Worm (Caenorhabditis elegans) whole organism, young adult: ENCODE data around the gene lir-2.

Experiments
- B0019.2 ChIP-seq: fragments of 200-800 bp; sonication (Bioruptor generic); conservative IDR thresholded peaks from 2 replicates; pipeline ENCODE4 v1.3.6; 2022; ENCODE audit warnings: missing genetic modification reagents, missing genetic modification characterization, missing compliant biosample characterization
- C06A6.2 ChIP-seq: fragments of 200-800 bp; sonication (Bioruptor generic); conservative IDR thresholded peaks from 2 replicates; pipeline ENCODE4 v1.3.6; 2022; ENCODE audit warnings: missing genetic modification characterization, missing compliant biosample characterization
- C17E4.6 ChIP-seq: fragments of 200-800 bp; sonication (Bioruptor generic); IDR thresholded peaks from 2 replicates; pipeline ENCODE4 v1.3.6; 2022; ENCODE audit warnings: missing genetic modification reagents, missing genetic modification characterization, missing compliant biosample characterization
- F52B5.7 ChIP-seq: sonication (generic microtip); optimal IDR thresholded peaks from 2 replicates; lab custom pipeline; 2016; ENCODE audit warnings: mild to moderate bottlenecking, missing genetic modification characterization, missing compliant biosample characterization
- F55B11.4 ChIP-seq: sonication (generic microtip); optimal IDR thresholded peaks from 2 replicates; lab custom pipeline; 2016; ENCODE audit warnings: missing compliant biosample characterization, missing genetic modification characterization, borderline replicate concordance; ENCODE audit not compliant: insufficient read depth
- F57A8.1 ChIP-seq: fragments of 200-800 bp; sonication (Bioruptor generic); optimal IDR thresholded peaks from 2 replicates; lab custom pipeline; 2018; ENCODE audit warnings: mild to moderate bottlenecking, missing genetic modification characterization, moderate library complexity, missing compliant biosample characterization
- K12H6.12 ChIP-seq: fragments of 200-800 bp; sonication (Bioruptor generic); optimal IDR thresholded peaks from 2 replicates; lab custom pipeline; 2018; ENCODE audit warnings: mild to moderate bottlenecking, missing genetic modification characterization, missing compliant biosample characterization
- T26A5.8 ChIP-seq: sonication (generic microtip); optimal IDR thresholded peaks from 2 replicates; lab custom pipeline; 2016; ENCODE audit warnings: missing genetic modification characterization, missing compliant biosample characterization
- Y53F4B.3 ChIP-seq: fragments of 200-800 bp; sonication (Bioruptor generic); IDR thresholded peaks from 2 replicates; pipeline ENCODE4 v1.3.6; 2022; ENCODE audit warnings: missing genetic modification reagents, missing genetic modification characterization, missing compliant biosample characterization
- Y53G8AR.9 ChIP-seq: fragments of 200-800 bp; sonication (Bioruptor generic); conservative IDR thresholded peaks from 2 replicates; pipeline ENCODE4 v1.3.6; 2022; ENCODE audit warnings: missing genetic modification reagents, missing genetic modification characterization, missing compliant biosample characterization
- Y67H2A.10 ChIP-seq: fragments of 200-800 bp; sonication (Bioruptor generic); conservative IDR thresholded peaks from 2 replicates; pipeline ENCODE4 v1.3.6; 2022; ENCODE audit warnings: missing genetic modification reagents, missing genetic modification characterization, missing compliant biosample characterization
- Y79H2A.3 ChIP-seq: fragments of 200-800 bp; sonication (Bioruptor generic); conservative IDR thresholded peaks from 2 replicates; pipeline ENCODE4 v1.3.6; 2022; ENCODE audit warnings: missing genetic modification reagents, missing genetic modification characterization, missing compliant biosample characterization
- akir-1 ChIP-seq: fragments of 200-800 bp; sonication (Bioruptor generic); optimal IDR thresholded peaks from 2 replicates; lab custom pipeline; 2018; ENCODE audit warnings: mild to moderate bottlenecking, missing genetic modification characterization, moderate library complexity, missing compliant biosample characterization
- aptf-3 ChIP-seq: fragments of 200-800 bp; sonication (Bioruptor generic); IDR thresholded peaks from 2 replicates; pipeline ENCODE4 v1.3.6; 2022; ENCODE audit warnings: missing genetic modification characterization, missing compliant biosample characterization
- athp-1 ChIP-seq: sonication (generic microtip); optimal IDR thresholded peaks from 2 replicates; lab custom pipeline; 2017; ENCODE audit warnings: mild to moderate bottlenecking, missing genetic modification characterization, missing compliant biosample characterization
- attf-3 ChIP-seq: fragments of 200-800 bp; sonication (Bioruptor generic); conservative IDR thresholded peaks from 2 replicates; pipeline ENCODE4 v1.3.6; 2022; ENCODE audit warnings: missing genetic modification reagents, missing genetic modification characterization, missing compliant biosample characterization
- attf-5 ChIP-seq: fragments of 200-800 bp; sonication (Bioruptor generic); optimal IDR thresholded peaks from 2 replicates; lab custom pipeline; 2018; ENCODE audit warnings: mild to moderate bottlenecking, missing genetic modification characterization, missing compliant biosample characterization
- bed-2 ChIP-seq: fragments of 200-800 bp; sonication (Bioruptor generic); IDR thresholded peaks from 2 replicates; pipeline ENCODE4 v1.3.6; 2022; ENCODE audit warnings: missing genetic modification reagents, missing genetic modification characterization, missing compliant biosample characterization
- cebp-1 ChIP-seq, 2 experiments: fragments of 200-800 bp in 1 of 2; sonication (Bioruptor generic) in 1 of 2; sonication (generic microtip) in 1 of 2; IDR thresholded peaks in 1 of 2; optimal IDR thresholded peaks in 1 of 2; 2 replicates each; pipeline versions ENCODE4 v1.3.6 to Lab custom; 2017 to 2022; ENCODE audit warnings: missing compliant biosample characterization in 2 of 2, missing genetic modification characterization in 2 of 2, mild to moderate bottlenecking in 1 of 2, missing genetic modification reagents in 1 of 2, moderate library complexity in 1 of 2
- ceh-27 ChIP-seq: fragments of 200-800 bp; sonication (Bioruptor generic); optimal IDR thresholded peaks from 2 replicates; lab custom pipeline; 2018; ENCODE audit warnings: mild to moderate bottlenecking, missing genetic modification characterization, moderate library complexity, missing compliant biosample characterization
- ceh-58 ChIP-seq: fragments of 200-800 bp; sonication (Bioruptor generic); IDR thresholded peaks from 2 replicates; pipeline ENCODE4 v1.3.6; 2022; ENCODE audit warnings: missing genetic modification characterization, missing compliant biosample characterization
- chd-7 ChIP-seq: sonication (generic microtip); optimal IDR thresholded peaks from 2 replicates; lab custom pipeline; 2016; ENCODE audit warnings: mild to moderate bottlenecking, missing genetic modification characterization, moderate library complexity, missing compliant biosample characterization
- efl-1 ChIP-seq: fragments of 150-350 bp; optimal IDR thresholded peaks from 2 replicates; lab custom pipeline; 2014; ENCODE audit warnings: missing biosample characterization, missing genetic modification reagents, missing genetic modification characterization
- egl-44 ChIP-seq: fragments of 200-800 bp; sonication (Bioruptor generic); IDR thresholded peaks from 2 replicates; pipeline ENCODE4 v1.3.6; 2022; ENCODE audit warnings: missing genetic modification reagents, missing genetic modification characterization, missing compliant biosample characterization
- egrh-3 ChIP-seq: fragments of 200-800 bp; sonication (Bioruptor generic); IDR thresholded peaks from 2 replicates; pipeline ENCODE4 v1.3.6; 2022; ENCODE audit warnings: missing genetic modification reagents, missing genetic modification characterization, missing compliant biosample characterization
- ekl-4 ChIP-seq: fragments of 200-800 bp; sonication (Bioruptor generic); IDR thresholded peaks from 2 replicates; pipeline ENCODE4 v1.3.6; 2022; ENCODE audit warnings: missing genetic modification reagents, missing genetic modification characterization, missing compliant biosample characterization
- ets-4 ChIP-seq: fragments of 200-800 bp; sonication (Bioruptor generic); optimal IDR thresholded peaks from 2 replicates; lab custom pipeline; 2018; ENCODE audit warnings: mild to moderate bottlenecking, missing genetic modification characterization, missing compliant biosample characterization
- fkh-3 ChIP-seq: sonication (generic microtip); optimal IDR thresholded peaks from 2 replicates; lab custom pipeline; 2016; ENCODE audit warnings: mild to moderate bottlenecking, missing genetic modification characterization, missing compliant biosample characterization
- hmg-20 ChIP-seq: fragments of 200-800 bp; sonication (Bioruptor generic); IDR thresholded peaks from 2 replicates; pipeline ENCODE4 v1.3.6; 2022; ENCODE audit warnings: missing genetic modification reagents, missing genetic modification characterization, missing compliant biosample characterization
- lag-1 ChIP-seq: fragments of 200-800 bp; sonication (Bioruptor generic); IDR thresholded peaks from 2 replicates; pipeline ENCODE4 v1.3.6; 2022; ENCODE audit warnings: missing genetic modification reagents, missing genetic modification characterization, missing compliant biosample characterization
- lin-26 ChIP-seq: fragments of 200-800 bp; sonication (Bioruptor generic); IDR thresholded peaks from 2 replicates; pipeline ENCODE4 v1.3.6; 2022; ENCODE audit warnings: missing genetic modification reagents, missing genetic modification characterization, missing compliant biosample characterization
- mcd-1 ChIP-seq: fragments of 200-800 bp; sonication (Bioruptor generic); IDR thresholded peaks from 2 replicates; pipeline ENCODE4 v1.3.6; 2022; ENCODE audit warnings: missing genetic modification reagents, missing genetic modification characterization, missing compliant biosample characterization
- mes-4 ChIP-seq: sonication (generic microtip); optimal IDR thresholded peaks from 2 replicates; lab custom pipeline; 2016; ENCODE audit warnings: missing genotype, missing genetic modification characterization, missing compliant biosample characterization
- nfya-2 ChIP-seq: fragments of 200-800 bp; sonication (Bioruptor generic); IDR thresholded peaks from 2 replicates; pipeline ENCODE4 v1.3.6; 2022; ENCODE audit warnings: missing genetic modification reagents, missing genetic modification characterization, missing compliant biosample characterization
- nfyb-1 ChIP-seq: fragments of 200-800 bp; sonication (Bioruptor generic); IDR thresholded peaks from 2 replicates; pipeline ENCODE4 v1.3.6; 2022; ENCODE audit warnings: missing genetic modification reagents, missing genetic modification characterization, missing compliant biosample characterization
- rpc-1 ChIP-seq, 2 experiments: fragments of 150-350 bp in 1 of 2; sonication (generic microtip) in 1 of 2; optimal IDR thresholded peaks; 2 replicates each; lab custom pipeline; 2014 to 2018; ENCODE audit warnings: missing biosample characterization in 1 of 2, missing genetic modification characterization in 1 of 2, missing genetic modification reagents in 1 of 2, missing genotype in 1 of 2
- snpc-1.1 ChIP-seq: sonication (generic microtip); optimal IDR thresholded peaks from 2 replicates; lab custom pipeline; 2017; ENCODE audit warnings: missing genetic modification characterization, mild to moderate bottlenecking, missing compliant biosample characterization, antibody characterized with exemption, moderate library complexity, missing genotype, missing genetic modification reagents; ENCODE audit not compliant: insufficient read depth
- somi-1 ChIP-seq: fragments of 200-800 bp; sonication (Bioruptor generic); optimal IDR thresholded peaks from 2 replicates; lab custom pipeline; 2018; ENCODE audit warnings: mild to moderate bottlenecking, missing genetic modification characterization, missing compliant biosample characterization
- tlf-1 ChIP-seq: fragments of 200-800 bp; sonication (Bioruptor generic); optimal IDR thresholded peaks from 2 replicates; lab custom pipeline; 2018; ENCODE audit warnings: mild to moderate bottlenecking, missing genetic modification characterization, missing compliant biosample characterization
- zfh-2 ChIP-seq: fragments of 200-800 bp; sonication (Bioruptor generic); conservative IDR thresholded peaks from 2 replicates; pipeline ENCODE4 v1.3.6; 2022; ENCODE audit warnings: missing genetic modification reagents, missing genetic modification characterization, missing compliant biosample characterization
- ztf-18 ChIP-seq: sonication (generic microtip); optimal IDR thresholded peaks from 2 replicates; lab custom pipeline; 2016; ENCODE audit warnings: missing genotype, mild to moderate bottlenecking, missing genetic modification characterization, missing compliant biosample characterization
- ztf-26 ChIP-seq: sonication (generic microtip); optimal IDR thresholded peaks from 2 replicates; lab custom pipeline; 2017; ENCODE audit warnings: missing genetic modification characterization, missing compliant biosample characterization
- ztf-28 ChIP-seq: fragments of 200-800 bp; sonication (Bioruptor generic); IDR thresholded peaks from 2 replicates; pipeline ENCODE4 v1.3.6; 2022; ENCODE audit warnings: missing genetic modification reagents, missing genetic modification characterization, missing compliant biosample characterization
- ztf-3 ChIP-seq: fragments of 200-800 bp; sonication (Bioruptor generic); optimal IDR thresholded peaks from 2 replicates; lab custom pipeline; 2018; ENCODE audit warnings: mild to moderate bottlenecking, missing genetic modification characterization, missing compliant biosample characterization

lir-2 gene

DNA sequence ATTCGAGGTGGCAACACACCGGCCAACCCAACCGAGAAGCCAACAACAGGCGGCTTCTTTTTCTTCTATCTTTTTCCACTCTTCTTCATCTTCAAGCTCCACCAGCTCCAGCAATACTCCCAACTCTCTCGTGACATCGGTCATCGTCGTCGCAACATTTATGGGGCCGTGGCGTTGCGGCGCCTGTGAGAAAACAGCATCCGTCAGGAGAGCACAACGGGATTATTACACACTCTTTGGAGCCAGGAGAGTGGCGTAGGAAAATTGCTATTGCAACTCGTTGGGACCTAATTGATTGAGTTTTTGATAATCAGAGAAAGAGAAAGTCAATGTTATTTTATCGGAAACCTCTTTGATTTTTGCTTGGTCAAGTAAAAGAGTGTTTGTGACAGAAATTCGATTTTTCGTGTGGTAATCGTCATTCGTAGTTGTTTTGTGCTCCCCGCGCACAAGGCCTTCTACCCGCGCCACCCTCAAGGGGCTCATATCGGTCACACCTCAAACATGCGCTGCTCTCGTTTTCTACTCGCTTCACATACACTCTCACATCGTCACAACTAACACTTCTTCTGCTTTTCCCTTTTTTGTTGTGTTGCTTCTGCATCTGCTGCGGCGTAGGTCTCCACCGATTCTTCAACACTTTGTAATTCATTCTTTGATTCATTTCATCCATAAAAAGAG, 26.8 kb upstream of the lir-2 start:
- TF ChIP-seq efl-1 (GFP tag; lab: Kevin White, UChicago) = no peak
- no peak for TF ChIP-seq C17E4.6 (GFP tag; lab: Robert Waterston, UW)
- TF ChIP-seq Y67H2A.10 (GFP tag; lab: Robert Waterston, UW) = no peak
- TF ChIP-seq ceh-58 (GFP tag; lab: Robert Waterston, UW) = no peak
- no peak for TF ChIP-seq ztf-18 (tag; lab: Kevin White, UChicago)
- TF ChIP-seq F57A8.1 (GFP tag; lab: Kevin White, UChicago) = no peak
- no peak for TF ChIP-seq mes-4 (tag; lab: Kevin White, UChicago)
- no peak for TF ChIP-seq chd-7 (tag; lab: Kevin White, UChicago)
- TF ChIP-seq Y53F4B.3 = no peak
- 0 out of 2 replicates have a peak, but pooled peaks have one; percentile 26 for TF ChIP-seq zfh-2 (GFP tag; lab: Robert Waterston, UW)
- no peak for TF ChIP-seq attf-3 (GFP tag; lab: Robert Waterston, UW)
- peak; percentile 42; the same call in 1 of the 2 replicates for TF ChIP-seq ztf-28
- TF ChIP-seq lin-26 (GFP tag; lab: Robert Waterston, UW) = no peak
- TF ChIP-seq, all 124 proteins: peak for 2

DNA sequence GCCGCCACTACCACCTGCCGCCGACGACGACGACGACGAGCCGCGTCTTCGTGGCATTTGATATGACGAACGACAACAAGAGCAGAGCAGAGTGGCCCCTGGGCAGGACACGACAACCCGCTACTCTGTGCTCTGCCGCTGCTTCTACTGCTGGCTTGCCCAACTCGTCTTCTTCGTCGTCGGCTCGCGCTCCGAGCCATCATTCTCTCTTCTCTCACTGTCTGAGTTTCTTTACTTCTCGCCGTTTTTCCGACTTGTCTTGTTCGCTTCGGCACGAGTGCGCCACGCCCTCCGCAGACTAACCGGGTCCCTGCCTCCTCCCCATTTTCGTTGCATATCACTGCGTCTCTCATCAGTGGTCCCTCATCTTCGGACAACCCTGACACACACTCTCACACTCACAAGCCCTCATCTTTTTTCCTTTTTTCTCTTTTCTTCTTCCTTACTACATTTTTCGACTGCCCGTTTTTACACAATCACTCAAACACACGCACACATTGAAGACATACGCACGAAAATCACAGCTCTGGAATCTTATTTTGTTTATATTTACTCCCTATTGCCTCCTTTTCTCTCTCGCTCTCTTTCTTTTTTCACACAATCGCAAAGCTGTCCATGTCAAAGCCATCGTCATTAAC, 24.9 kb upstream of the lir-2 start:
- TF ChIP-seq C17E4.6 (GFP tag; lab: Robert Waterston, UW) (no peak), nfyb-1 (GFP tag; lab: Robert Waterston, UW) (no peak), T26A5.8 (tag; lab: Kevin White, UChicago) (no peak), ets-4 (GFP tag; lab: Kevin White, UChicago) (no peak), ztf-26 (tag; lab: Kevin White, UChicago) (no peak), athp-1 (no peak), mcd-1 (GFP tag; lab: Robert Waterston, UW) (0 out of 2 replicates have a peak, but pooled peaks have one; percentile 27), snpc-1.1 (tag; lab: Kevin White, UChicago) (no peak), attf-5 (GFP tag; lab: Kevin White, UChicago) (peak; percentile 37), C06A6.2 (GFP tag; lab: Robert Waterston, UW) (no peak), Y79H2A.3 (GFP tag; lab: Robert Waterston, UW) (no peak), lag-1 (no peak), egrh-3 (GFP tag; lab: Robert Waterston, UW) (peak; percentile 84), cebp-1 (GFP tag; IDR thresholded peaks at IDR 0.05; lab: Robert Waterston, UW) (no peak), cebp-1 (tag; optimal IDR thresholded peaks at IDR 0.05; lab: Kevin White, UChicago) (peak; percentile 58), F52B5.7 (no peak), nfya-2 (GFP tag; lab: Robert Waterston, UW) (no peak), ceh-27 (GFP tag; lab: Kevin White, UChicago) (peak; percentile 43), bed-2 (GFP tag; lab: Robert Waterston, UW) (no peak), egl-44 (GFP tag; lab: Robert Waterston, UW) (no peak), ztf-28 (no peak), F55B11.4 (no peak), hmg-20 (GFP tag; lab: Robert Waterston, UW) (no peak), tlf-1 (no peak), chd-7 (tag; lab: Kevin White, UChicago) (no peak), fkh-3 (tag; lab: Kevin White, UChicago) (no peak), ztf-3 (GFP tag; lab: Kevin White, UChicago) (no peak), somi-1 (GFP tag; lab: Kevin White, UChicago) (no peak), B0019.2 (GFP tag; lab: Robert Waterston, UW) (no peak), rpc-1 (optimal IDR thresholded peaks at IDR 0.05; lab: Kevin White, UChicago) (no peak), rpc-1 (tag; optimal IDR thresholded peaks at IDR 0.05; lab: Kevin White, UChicago) (no peak), K12H6.12 (tag; lab: Kevin White, UChicago) (peak; percentile 60), aptf-3 (GFP tag; lab: Robert Waterston, UW) (no peak), Y53F4B.3 (no peak), Y53G8AR.9 (GFP tag; lab: Robert Waterston, UW) (no peak), akir-1 (GFP tag; lab: Kevin White, UChicago) (no peak), ekl-4 (GFP tag; lab: Robert Waterston, UW) (no peak)
